Worm (Caenorhabditis elegans) whole organism, midembryonic: ENCODE data around the gene srb-3.

ENCODE experiments used
- T22C8.4 ChIP-seq: fragments of 200-800 bp; sonication (Bioruptor generic); IDR thresholded peaks from 2 replicates; pipeline ENCODE4 v1.3.6; 2022; ENCODE audit warnings: missing genetic modification characterization, missing compliant biosample characterization
- cog-1 ChIP-seq: sonication (generic microtip); optimal IDR thresholded peaks from 2 replicates; lab custom pipeline; 2016; ENCODE audit warnings: missing genetic modification characterization, missing compliant biosample characterization
- flt-1 ChIP-seq: fragments of 200-800 bp; sonication (Bioruptor generic); IDR thresholded peaks from 2 replicates; pipeline ENCODE4 v1.3.6; 2022; ENCODE audit warnings: missing genetic modification characterization, missing compliant biosample characterization
- klf-2 ChIP-seq: fragments of 200-800 bp; sonication (Bioruptor generic); conservative IDR thresholded peaks from 2 replicates; pipeline ENCODE4 v1.3.6; 2022; ENCODE audit warnings: missing genetic modification reagents, missing genetic modification characterization, missing compliant biosample characterization
- med-1 ChIP-seq: sonication (generic microtip); optimal IDR thresholded peaks from 2 replicates; lab custom pipeline; 2017; ENCODE audit warnings: missing genetic modification characterization, mild to moderate bottlenecking, missing compliant biosample characterization, antibody characterized with exemption, missing genetic modification reagents; ENCODE audit not compliant: insufficient read depth
- ref-1 ChIP-seq: fragments of 200-800 bp; sonication (Bioruptor generic); conservative IDR thresholded peaks from 2 replicates; pipeline ENCODE4 v1.3.6; 2022; ENCODE audit warnings: missing genetic modification reagents, missing genetic modification characterization, missing compliant biosample characterization
- ztf-23 ChIP-seq: fragments of 200-800 bp; sonication (Bioruptor generic); IDR thresholded peaks from 2 replicates; pipeline ENCODE4 v1.3.6; 2022; ENCODE audit warnings: missing genetic modification reagents, missing genetic modification characterization, missing compliant biosample characterization

ce11 chrII:5176934-5177333 is 10.3 kb upstream of the srb-3 start:
- no peak for TF ChIP-seq flt-1 (GFP tag; lab: Robert Waterston, UW)
- TF ChIP-seq T22C8.4 (GFP tag; lab: Robert Waterston, UW): no peak
- no peak for TF ChIP-seq ztf-23 (GFP tag; lab: Robert Waterston, UW)
- TF ChIP-seq med-1 (GFP tag; lab: Kevin White, UChicago): no peak
- TF ChIP-seq ref-1 (GFP tag; lab: Robert Waterston, UW): no peak
- no peak for TF ChIP-seq klf-2 (GFP tag; lab: Robert Waterston, UW)
- no peak for TF ChIP-seq cog-1 (tag; lab: Kevin White, UChicago)
